Fruit fly (Drosophila melanogaster) whole organism, embryonic: ENCODE data around the gene Tmtc2.
"Not testable (repeated sequence)": the region's sequence is repeated elsewhere in the genome, so short reads cannot be mapped to it uniquely, and the experiment has no call there.

Experiments
- Antp ChIP-seq: fragments of 200-800 bp; sonication (Bioruptor generic); optimal IDR thresholded peaks from 3 replicates; lab custom pipeline; 2016; ENCODE audit warnings: missing biosample characterization, missing genetic modification characterization
- Atf-2 ChIP-seq: fragments of 200-800 bp; sonication (Bioruptor generic); optimal IDR thresholded peaks from 2 replicates; lab custom pipeline; 2016; ENCODE audit warnings: missing biosample characterization, missing genetic modification characterization
- Blimp-1 ChIP-seq: fragments of 200-800 bp; sonication (Bioruptor generic); optimal IDR thresholded peaks from 3 replicates; lab custom pipeline; 2018; ENCODE audit warnings: missing biosample characterization, missing genetic modification characterization, mild to moderate bottlenecking, moderate library complexity, missing genetic modification reagents
- CG13624 ChIP-seq: fragments of 200-800 bp; sonication (Bioruptor generic); optimal IDR thresholded peaks from 2 replicates; lab custom pipeline; 2016; ENCODE audit warnings: missing biosample characterization, missing genetic modification characterization
- CG14441 ChIP-seq: fragments of 200-800 bp; sonication (Bioruptor generic); IDR thresholded peaks from 2 replicates; pipeline ENCODE4 v1.3.6; 2022; ENCODE audit warnings: missing biosample characterization, missing genetic modification characterization
- CG15479 ChIP-seq: fragments of 200-800 bp; sonication (Bioruptor generic); optimal IDR thresholded peaks from 3 replicates; lab custom pipeline; 2019; ENCODE audit warnings: missing biosample characterization, mild to moderate bottlenecking, missing genetic modification characterization, moderate library complexity
- CG15696 ChIP-seq: fragments of 200-800 bp; sonication (Bioruptor generic); optimal IDR thresholded peaks from 2 replicates; lab custom pipeline; 2019; ENCODE audit warnings: missing biosample characterization, mild to moderate bottlenecking, missing genetic modification characterization, moderate library complexity
- CG16813 ChIP-seq: fragments of 200-800 bp; sonication (Bioruptor generic); IDR thresholded peaks from 3 replicates; pipeline ENCODE4 v1.3.6; 2022; ENCODE audit warnings: missing biosample characterization, missing genetic modification characterization; ENCODE audit not compliant: partially characterized antibody
- CG16863 ChIP-seq: fragments of 200-800 bp; sonication (Bioruptor generic); optimal IDR thresholded peaks from 3 replicates; lab custom pipeline; 2016; ENCODE audit warnings: missing biosample characterization, missing genetic modification characterization
- CG2875 ChIP-seq: fragments of 200-800 bp; sonication (Bioruptor generic); optimal IDR thresholded peaks from 2 replicates; lab custom pipeline; 2017; ENCODE audit warnings: missing biosample characterization, mild to moderate bottlenecking, missing genetic modification characterization, missing genetic modification reagents
- CG6791 ChIP-seq: fragments of 200-800 bp; sonication (Bioruptor generic); IDR thresholded peaks from 3 replicates; pipeline ENCODE4 v1.3.6; 2022; ENCODE audit warnings: missing biosample characterization, missing genetic modification characterization; ENCODE audit not compliant: partially characterized antibody
- CG8089 ChIP-seq: fragments of 200-800 bp; sonication (Bioruptor generic); optimal IDR thresholded peaks from 3 replicates; lab custom pipeline; 2016; ENCODE audit warnings: missing biosample characterization, missing genetic modification characterization
- CG8290 ChIP-seq, 3 experiments: fragments of 200-800 bp; sonication (Bioruptor generic); optimal IDR thresholded peaks; 2 replicates each; lab custom pipeline; 2016 to 2019; ENCODE audit warnings: missing biosample characterization in 3 of 3, missing genetic modification characterization in 3 of 3, mild to moderate bottlenecking in 2 of 3, moderate library complexity in 1 of 3
- Camta ChIP-seq: fragments of 200-800 bp; sonication (Bioruptor generic); optimal IDR thresholded peaks from 2 replicates; lab custom pipeline; 2016; ENCODE audit warnings: missing biosample characterization, missing genetic modification characterization
- E2f1 ChIP-seq: fragments of 200-800 bp; sonication (Bioruptor generic); IDR thresholded peaks from 2 replicates; pipeline ENCODE4 v1.3.6; 2022; ENCODE audit warnings: missing biosample characterization, missing genetic modification characterization
- Elba2 ChIP-seq: fragments of 200-800 bp; sonication (Bioruptor generic); optimal IDR thresholded peaks from 3 replicates; lab custom pipeline; 2016; ENCODE audit warnings: missing biosample characterization, missing genetic modification characterization
- HLH3B ChIP-seq: fragments of 200-800 bp; sonication (Bioruptor generic); IDR thresholded peaks from 2 replicates; pipeline ENCODE4 v1.3.6; 2022; ENCODE audit warnings: missing biosample characterization, missing genetic modification characterization
- HLH54F ChIP-seq: fragments of 200-800 bp; sonication (Bioruptor generic); optimal IDR thresholded peaks from 3 replicates; lab custom pipeline; 2016; ENCODE audit warnings: missing biosample characterization, missing genetic modification characterization
- Hr51 ChIP-seq, 2 experiments: fragments of 200-800 bp; sonication (Bioruptor generic); optimal IDR thresholded peaks; 2 replicates in 1 of 2; 3 replicates in 1 of 2; lab custom pipeline; 2016 to 2018; ENCODE audit warnings: missing biosample characterization in 2 of 2, missing genetic modification characterization in 2 of 2, mild to moderate bottlenecking in 1 of 2, moderate library complexity in 1 of 2
- Hr78 ChIP-seq, 2 experiments: fragments of 200-800 bp in 1 of 2; fragments of >200 bp in 1 of 2; sonication (Bioruptor generic) in 1 of 2; optimal IDR thresholded peaks; 2 replicates each; lab custom pipeline; 2017 to 2019; ENCODE audit warnings: missing biosample characterization in 2 of 2, missing genetic modification characterization in 2 of 2, mild to moderate bottlenecking in 1 of 2, moderate library complexity in 1 of 2
- MTF-1 ChIP-seq: fragments of 200-800 bp; sonication (Bioruptor generic); optimal IDR thresholded peaks from 2 replicates; lab custom pipeline; 2018; ENCODE audit warnings: missing biosample characterization, mild to moderate bottlenecking, missing genetic modification characterization, borderline replicate concordance
- Pdp1 ChIP-seq, 2 experiments: fragments of 200-800 bp; sonication (Bioruptor generic); optimal IDR thresholded peaks; 3 replicates each; lab custom pipeline; 2016; ENCODE audit warnings: missing biosample characterization in 2 of 2, missing genetic modification characterization in 2 of 2, mild to moderate bottlenecking in 1 of 2, moderate library complexity in 1 of 2
- Sox102F ChIP-seq: fragments of 200-800 bp; sonication (Bioruptor generic); optimal IDR thresholded peaks from 2 replicates; lab custom pipeline; 2018; ENCODE audit warnings: missing biosample characterization, mild to moderate bottlenecking, missing genetic modification characterization, moderate library complexity
- Ssrp ChIP-seq: fragments of 200-800 bp; sonication (Bioruptor generic); optimal IDR thresholded peaks from 2 replicates; lab custom pipeline; 2018; ENCODE audit warnings: missing biosample characterization, mild to moderate bottlenecking, missing genetic modification characterization, moderate library complexity
- ara ChIP-seq: fragments of 200-800 bp; sonication (Bioruptor generic); IDR thresholded peaks from 2 replicates; pipeline ENCODE4 v1.3.6; 2022; ENCODE audit warnings: missing biosample characterization, missing genetic modification characterization
- bbx ChIP-seq: fragments of 200-800 bp; sonication (Bioruptor generic); IDR thresholded peaks from 2 replicates; pipeline ENCODE4 v1.3.6; 2022; ENCODE audit warnings: missing biosample characterization, missing genetic modification characterization; ENCODE audit not compliant: partially characterized antibody
- chm ChIP-seq: fragments of 200-800 bp; sonication (Bioruptor generic); IDR thresholded peaks from 2 replicates; pipeline ENCODE4 v1.3.6; 2022; ENCODE audit warnings: missing biosample characterization, missing genetic modification characterization
- chn ChIP-seq: fragments of 200-800 bp; sonication (Bioruptor generic); optimal IDR thresholded peaks from 2 replicates; lab custom pipeline; 2016; ENCODE audit warnings: missing biosample characterization, missing genetic modification characterization
- ci ChIP-seq: fragments of 200-800 bp; sonication (Bioruptor generic); IDR thresholded peaks from 3 replicates; pipeline ENCODE4 v1.3.6; 2022; ENCODE audit warnings: missing biosample characterization, missing genetic modification characterization
- dpn ChIP-seq, 2 experiments: fragments of 200-800 bp; sonication (Bioruptor generic); optimal IDR thresholded peaks; 3 replicates each; lab custom pipeline; 2016; ENCODE audit warnings: missing biosample characterization in 2 of 2, missing genetic modification characterization in 2 of 2
- ewg ChIP-seq: fragments of 200-800 bp; sonication (Bioruptor generic); optimal IDR thresholded peaks from 3 replicates; lab custom pipeline; 2017; ENCODE audit warnings: mild to moderate bottlenecking, missing biosample characterization, missing genetic modification reagents, missing genetic modification characterization
- fd102C ChIP-seq: fragments of 200-800 bp; sonication (Bioruptor generic); optimal IDR thresholded peaks from 2 replicates; lab custom pipeline; 2018; ENCODE audit warnings: missing biosample characterization, mild to moderate bottlenecking, missing genetic modification characterization, moderate library complexity
- gce ChIP-seq: fragments of 200-800 bp; sonication (Bioruptor generic); IDR thresholded peaks from 3 replicates; pipeline ENCODE4 v1.3.6; 2022; ENCODE audit warnings: missing biosample characterization, missing genetic modification characterization
- gem ChIP-seq: fragments of 200-800 bp; sonication (Bioruptor generic); optimal IDR thresholded peaks from 2 replicates; lab custom pipeline; 2019; ENCODE audit warnings: missing biosample characterization, mild to moderate bottlenecking, missing genetic modification characterization, moderate library complexity
- gsb-n ChIP-seq: fragments of 200-800 bp; sonication (Bioruptor generic); optimal IDR thresholded peaks from 3 replicates; lab custom pipeline; 2018; ENCODE audit warnings: missing biosample characterization, mild to moderate bottlenecking, missing genetic modification characterization
- hb ChIP-seq: fragments of 200-800 bp; sonication (Bioruptor generic); IDR thresholded peaks from 3 replicates; pipeline ENCODE4 v1.3.6; 2022; ENCODE audit warnings: missing biosample characterization, missing genetic modification characterization; ENCODE audit not compliant: partially characterized antibody
- her ChIP-seq: fragments of 200-800 bp; sonication (Bioruptor generic); optimal IDR thresholded peaks from 2 replicates; lab custom pipeline; 2016; ENCODE audit warnings: missing biosample characterization, missing genetic modification characterization
- jumu ChIP-seq: fragments of 200-800 bp; sonication (Bioruptor generic); optimal IDR thresholded peaks from 3 replicates; lab custom pipeline; 2016; ENCODE audit warnings: missing biosample characterization, missing genetic modification characterization
- ken ChIP-seq: fragments of 200-800 bp; sonication (Bioruptor generic); IDR thresholded peaks from 3 replicates; pipeline ENCODE4 v1.3.6; 2022; ENCODE audit warnings: missing biosample characterization, missing genetic modification characterization
- kni ChIP-seq: fragments of 200-800 bp; sonication (Bioruptor generic); optimal IDR thresholded peaks from 3 replicates; lab custom pipeline; 2017; ENCODE audit warnings: mild to moderate bottlenecking, missing biosample characterization, missing genetic modification reagents, missing genetic modification characterization
- lov ChIP-seq, 2 experiments: fragments of 200-800 bp in 1 of 2; fragments of >200 bp in 1 of 2; sonication (Bioruptor generic) in 1 of 2; IDR thresholded peaks in 1 of 2; optimal IDR thresholded peaks in 1 of 2; 2 replicates in 1 of 2; 3 replicates in 1 of 2; pipeline versions ENCODE4 v1.3.6 to Lab custom; 2017 to 2022; ENCODE audit warnings: missing biosample characterization in 1 of 2, missing genetic modification characterization in 1 of 2
- onecut ChIP-seq: fragments of 200-800 bp; sonication (Bioruptor generic); IDR thresholded peaks from 2 replicates; pipeline ENCODE4 v1.3.6; 2022; ENCODE audit warnings: missing biosample characterization, missing genetic modification characterization
- pros ChIP-seq: fragments of 200-800 bp; sonication (Bioruptor generic); optimal IDR thresholded peaks from 3 replicates; lab custom pipeline; 2019; ENCODE audit warnings: missing biosample characterization, mild to moderate bottlenecking, missing genetic modification characterization, moderate library complexity
- pum ChIP-seq: fragments of 200-800 bp; sonication (Bioruptor generic); optimal IDR thresholded peaks from 2 replicates; lab custom pipeline; 2016; ENCODE audit warnings: missing biosample characterization, missing genetic modification characterization
- ssp ChIP-seq: fragments of 200-800 bp; sonication (Bioruptor generic); IDR thresholded peaks from 2 replicates; pipeline ENCODE4 v1.3.6; 2022; ENCODE audit warnings: missing biosample characterization, missing genetic modification characterization
- zfh1 ChIP-seq: fragments of 200-800 bp; sonication (Bioruptor generic); IDR thresholded peaks from 3 replicates; pipeline ENCODE4 v1.3.6; 2022; ENCODE audit warnings: missing biosample characterization, missing genetic modification characterization

Tmtc2 gene

DNA sequence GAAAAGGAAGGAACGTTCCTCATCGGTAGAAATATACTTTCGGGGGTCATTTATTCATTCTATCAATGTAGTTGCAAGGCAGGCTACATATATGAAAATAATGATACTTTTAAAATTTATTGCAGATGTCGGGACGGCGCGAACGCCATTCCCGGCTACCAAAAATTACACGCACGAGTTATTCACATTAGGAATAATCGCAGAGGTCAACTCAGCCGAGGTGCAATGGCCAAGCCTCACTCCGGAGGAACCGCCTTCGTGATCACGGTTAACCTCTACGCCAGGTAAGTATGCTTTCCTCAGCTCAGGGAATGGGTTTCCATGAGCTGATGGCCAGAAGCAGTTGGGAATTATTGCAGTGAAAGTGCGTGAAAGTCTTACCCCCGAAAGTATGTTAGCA, 21.2 kb upstream of the Tmtc2 start (continued):
- TF ChIP-seq CG16813 (GFP tag; lab: Robert Waterston, UW) (peak; percentile 23; the same call in 1 of the 3 replicates), HLH54F (GFP tag; lab: Kevin White, UChicago) (peak; percentile 3), gem (tag; lab: Kevin White, UChicago) (peak; percentile 15), Hr51 (GFP tag; optimal IDR thresholded peaks at IDR 0.05; lab: Kevin White, UChicago) (peak in 1 of 2 experiments; percentile 16), chn (GFP tag; lab: Kevin White, UChicago) (peak; percentile 32), kni (peak; percentile 33), CG2875 (GFP tag; lab: Kevin White, UChicago) (peak; percentile 39), pum (peak; percentile 31), Sox102F (GFP tag; lab: Kevin White, UChicago) (peak; percentile 7), Blimp-1 (peak; percentile 23), jumu (GFP tag; lab: Kevin White, UChicago) (peak; percentile 45), ewg (GFP tag; lab: Kevin White, UChicago) (peak; percentile 11), CG14441 (GFP tag; lab: Robert Waterston, UW) (0 out of 2 replicates have a peak, but pooled peaks have one; percentile 26), CG15696 (peak; percentile 71), Elba2 (GFP tag; lab: Kevin White, UChicago) (peak; percentile 45), CG8089 (peak; percentile 28), lov (GFP tag; IDR thresholded peaks at IDR 0.05; lab: Robert Waterston, UW) (peak; percentile 18; the same call in 1 of the 3 replicates), pros (peak; percentile 80), her (GFP tag; lab: Kevin White, UChicago) (peak; percentile 23), HLH3B (0 out of 2 replicates have a peak, but pooled peaks have one; percentile 24), dpn (GFP tag; optimal IDR thresholded peaks at IDR 0.05; lab: Kevin White, UChicago) (peak in 1 of 2 experiments; percentile 40), CG16863 (GFP tag; lab: Kevin White, UChicago) (peak; percentile 9), CG6791 (GFP tag; lab: Robert Waterston, UW) (peak; percentile 50; the same call in 1 of the 3 replicates), gce (GFP tag; lab: Robert Waterston, UW) (peak; percentile 46; the same call in 1 of the 3 replicates), bbx (GFP tag; lab: Robert Waterston, UW) (peak; percentile 62; the same call in 1 of the 2 replicates), Pdp1 (GFP tag; optimal IDR thresholded peaks at IDR 0.05; lab: Kevin White, UChicago) (peak in 1 of 2 experiments; percentile 28), onecut (GFP tag; lab: Robert Waterston, UW) (peak; percentile 30; the same call in 1 of the 2 replicates), MTF-1 (GFP tag; lab: Kevin White, UChicago) (peak; percentile 1), Antp (GFP tag; lab: Kevin White, UChicago) (peak; percentile 57), E2f1 (GFP tag; lab: Robert Waterston, UW) (peak; percentile 34; the same call in 1 of the 2 replicates), ci (GFP tag; lab: Robert Waterston, UW) (peak; percentile 63), fd102C (peak; percentile 36), Hr78 (GFP tag; optimal IDR thresholded peaks at IDR 0.05; lab: Kevin White, UChicago) (peak in 1 of 2 experiments; percentile 29), gsb-n (tag; lab: Kevin White, UChicago) (peak; percentile 40), zfh1 (peak; percentile 75), Camta (GFP tag; lab: Kevin White, UChicago) (peak; percentile 41), hb (GFP tag; lab: Robert Waterston, UW) (0 out of 3 replicates have a peak, but pooled peaks have one; percentile 34), chm (GFP tag; lab: Robert Waterston, UW) (peak; percentile 75; the same call in 1 of the 2 replicates), CG8290 (GFP tag; optimal IDR thresholded peaks at IDR 0.05; lab: Kevin White, UChicago) (peak; percentile 25), CG8290 (tag; optimal IDR thresholded peaks at IDR 0.05; lab: Kevin White, UChicago) (peak in 1 of 2 experiments; percentile 36), ssp (0 out of 2 replicates have a peak, but pooled peaks have one; percentile 15), ara (GFP tag; lab: Robert Waterston, UW) (peak; percentile 25; the same call in 1 of the 2 replicates), ken (GFP tag; lab: Robert Waterston, UW) (peak; percentile 75; the same call in 2 of the 3 replicates), CG13624 (peak; percentile 10), Atf-2 (peak; percentile 31), Ssrp (tag; lab: Kevin White, UChicago) (peak; percentile 10), CG15479 (GFP tag; lab: Kevin White, UChicago) (peak; percentile 25)
- not testable (repeated sequence) for TF ChIP-seq lov (optimal IDR thresholded peaks at IDR 0.05; lab: Kevin White, UChicago)
